Fruit fly (Drosophila melanogaster) whole organism, embryonic: ENCODE data around the gene CG6294.

Experiments
- Adf1 ChIP-seq: fragments of 200-800 bp; sonication (Bioruptor generic); IDR thresholded peaks from 2 replicates; pipeline ENCODE4 v1.3.6; 2022; ENCODE audit warnings: missing biosample characterization, missing genetic modification characterization
- Atf3 ChIP-seq: fragments of 200-800 bp; sonication (Bioruptor generic); optimal IDR thresholded peaks from 3 replicates; lab custom pipeline; 2016; ENCODE audit warnings: missing biosample characterization, missing genetic modification characterization
- CG10267 ChIP-seq: fragments of 200-800 bp; sonication (Bioruptor generic); optimal IDR thresholded peaks from 2 replicates; lab custom pipeline; 2018; ENCODE audit warnings: missing biosample characterization, mild to moderate bottlenecking, missing genetic modification characterization, moderate library complexity
- CG10543 ChIP-seq: fragments of 200-800 bp; sonication (Bioruptor generic); optimal IDR thresholded peaks from 3 replicates; lab custom pipeline; 2017; ENCODE audit warnings: missing biosample characterization, mild to moderate bottlenecking, missing genetic modification characterization, moderate library complexity
- CG13287 ChIP-seq: fragments of 200-800 bp; sonication (Bioruptor generic); IDR thresholded peaks from 2 replicates; pipeline ENCODE4 v1.3.6; 2022; ENCODE audit warnings: missing biosample characterization, missing genetic modification characterization; ENCODE audit not compliant: partially characterized antibody
- CG15073 ChIP-seq: fragments of 200-800 bp; sonication (Bioruptor generic); optimal IDR thresholded peaks from 2 replicates; lab custom pipeline; 2016; ENCODE audit warnings: missing biosample characterization, missing genetic modification characterization
- CG16815 ChIP-seq: fragments of 200-800 bp; sonication (Bioruptor generic); optimal IDR thresholded peaks from 3 replicates; lab custom pipeline; 2017; ENCODE audit warnings: missing biosample characterization, mild to moderate bottlenecking, missing genetic modification characterization
- CG2116 ChIP-seq: fragments of 200-800 bp; sonication (Bioruptor generic); optimal IDR thresholded peaks from 3 replicates; lab custom pipeline; 2018; ENCODE audit warnings: missing biosample characterization, mild to moderate bottlenecking, missing genetic modification characterization
- CG2202 ChIP-seq: fragments of 200-800 bp; sonication (Bioruptor generic); optimal IDR thresholded peaks from 2 replicates; lab custom pipeline; 2018; ENCODE audit warnings: missing biosample characterization, mild to moderate bottlenecking, missing genetic modification characterization
- CG2875 ChIP-seq: fragments of 200-800 bp; sonication (Bioruptor generic); optimal IDR thresholded peaks from 2 replicates; lab custom pipeline; 2017; ENCODE audit warnings: missing biosample characterization, mild to moderate bottlenecking, missing genetic modification characterization, missing genetic modification reagents
- CG30020 ChIP-seq: fragments of 200-800 bp; optimal IDR thresholded peaks from 2 replicates; lab custom pipeline; 2019; ENCODE audit warnings: missing biosample characterization, mild to moderate bottlenecking, missing genetic modification characterization, moderate library complexity
- CG3163 ChIP-seq: fragments of 200-800 bp; sonication (Bioruptor generic); optimal IDR thresholded peaks from 3 replicates; lab custom pipeline; 2016; ENCODE audit warnings: missing biosample characterization, missing genetic modification characterization
- CG3847 ChIP-seq: fragments of 200-800 bp; sonication (Bioruptor generic); IDR thresholded peaks from 2 replicates; pipeline ENCODE4 v1.3.6; 2022; ENCODE audit warnings: missing biosample characterization, missing genetic modification characterization
- CG43689 ChIP-seq: fragments of 200-800 bp; sonication (Bioruptor generic); IDR thresholded peaks from 2 replicates; pipeline ENCODE4 v1.3.6; 2022; ENCODE audit warnings: missing biosample characterization, missing genetic modification characterization
- CG4820 ChIP-seq: fragments of 200-800 bp; sonication (Bioruptor generic); optimal IDR thresholded peaks from 3 replicates; lab custom pipeline; 2016; ENCODE audit warnings: missing biosample characterization, missing genetic modification characterization
- CG6791 ChIP-seq: fragments of 200-800 bp; sonication (Bioruptor generic); IDR thresholded peaks from 3 replicates; pipeline ENCODE4 v1.3.6; 2022; ENCODE audit warnings: missing biosample characterization, missing genetic modification characterization; ENCODE audit not compliant: partially characterized antibody
- CG7372 ChIP-seq: fragments of 200-800 bp; sonication (Bioruptor generic); IDR thresholded peaks from 2 replicates; pipeline ENCODE4 v1.3.6; 2022; ENCODE audit warnings: missing biosample characterization, missing genetic modification characterization
- CG7556 ChIP-seq: fragments of 200-800 bp; sonication (Bioruptor generic); optimal IDR thresholded peaks from 2 replicates; lab custom pipeline; 2017; ENCODE audit warnings: missing biosample characterization, mild to moderate bottlenecking, missing genetic modification characterization
- Dad ChIP-seq: fragments of 200-800 bp; sonication (Bioruptor generic); optimal IDR thresholded peaks from 3 replicates; lab custom pipeline; 2016; ENCODE audit warnings: missing biosample characterization, missing genetic modification characterization
- Doc3 ChIP-seq: fragments of 200-800 bp; sonication (Bioruptor generic); IDR thresholded peaks from 3 replicates; pipeline ENCODE4 v1.3.6; 2022; ENCODE audit warnings: missing biosample characterization, missing genetic modification characterization; ENCODE audit not compliant: partially characterized antibody
- Ets65A ChIP-seq: fragments of 200-800 bp; sonication (Bioruptor generic); peaks from one replicate; lab custom pipeline; 2016; ENCODE audit warnings: missing biosample characterization, missing genetic modification characterization
- H2.0 ChIP-seq: fragments of 200-800 bp; sonication (Bioruptor generic); IDR thresholded peaks from 2 replicates; pipeline ENCODE4 v1.3.6; 2022; ENCODE audit warnings: missing biosample characterization, missing genetic modification characterization
- HLH4C ChIP-seq: fragments of 200-800 bp; sonication (Bioruptor generic); IDR thresholded peaks from 3 replicates; pipeline ENCODE4 v1.3.6; 2022; ENCODE audit warnings: missing biosample characterization, missing genetic modification characterization; ENCODE audit not compliant: partially characterized antibody
- MBD-R2 ChIP-seq: fragments of 200-800 bp; sonication (Bioruptor generic); IDR thresholded peaks from 2 replicates; pipeline ENCODE4 v1.3.6; 2022; ENCODE audit warnings: missing biosample characterization, missing genetic modification characterization
- MESR4 ChIP-seq: fragments of 200-800 bp; sonication (Bioruptor generic); optimal IDR thresholded peaks from 2 replicates; lab custom pipeline; 2018; ENCODE audit warnings: missing biosample characterization, mild to moderate bottlenecking, missing genetic modification characterization, moderate library complexity
- Nf-YC ChIP-seq: fragments of 200-800 bp; optimal IDR thresholded peaks from 3 replicates; lab custom pipeline; 2019; ENCODE audit warnings: missing biosample characterization, mild to moderate bottlenecking, missing genetic modification characterization, moderate library complexity
- Sry-δ ChIP-seq: fragments of 200-800 bp; sonication (Bioruptor generic); optimal IDR thresholded peaks from 2 replicates; lab custom pipeline; 2016; ENCODE audit warnings: missing biosample characterization, missing genetic modification characterization
- Ssrp ChIP-seq: fragments of 200-800 bp; sonication (Bioruptor generic); optimal IDR thresholded peaks from 2 replicates; lab custom pipeline; 2018; ENCODE audit warnings: missing biosample characterization, mild to moderate bottlenecking, missing genetic modification characterization, moderate library complexity
- Usf ChIP-seq: fragments of 200-800 bp; sonication (Bioruptor generic); optimal IDR thresholded peaks from 2 replicates; lab custom pipeline; 2017; ENCODE audit warnings: missing genotype, missing biosample characterization, missing genetic modification characterization
- amos ChIP-seq: fragments of 200-800 bp; sonication (Bioruptor generic); IDR thresholded peaks from 2 replicates; pipeline ENCODE4 v1.3.6; 2022; ENCODE audit warnings: missing biosample characterization, missing genetic modification characterization; ENCODE audit not compliant: partially characterized antibody
- ara ChIP-seq: fragments of 200-800 bp; sonication (Bioruptor generic); IDR thresholded peaks from 2 replicates; pipeline ENCODE4 v1.3.6; 2022; ENCODE audit warnings: missing biosample characterization, missing genetic modification characterization
- bbx ChIP-seq: fragments of 200-800 bp; sonication (Bioruptor generic); IDR thresholded peaks from 2 replicates; pipeline ENCODE4 v1.3.6; 2022; ENCODE audit warnings: missing biosample characterization, missing genetic modification characterization; ENCODE audit not compliant: partially characterized antibody
- croc ChIP-seq: fragments of 200-800 bp; sonication (Bioruptor generic); conservative IDR thresholded peaks from 3 replicates; pipeline ENCODE4 v1.3.6; 2022; ENCODE audit warnings: missing biosample characterization, missing genetic modification characterization
- fru ChIP-seq: fragments of >200 bp; optimal IDR thresholded peaks from 2 replicates; lab custom pipeline; 2017
- kah ChIP-seq: fragments of 200-800 bp; sonication (Bioruptor generic); optimal IDR thresholded peaks from 2 replicates; lab custom pipeline; 2018; ENCODE audit warnings: missing biosample characterization, mild to moderate bottlenecking, missing genetic modification characterization
- knrl ChIP-seq: fragments of 200-800 bp; sonication (Bioruptor generic); IDR thresholded peaks from 3 replicates; pipeline ENCODE4 v1.3.6; 2022; ENCODE audit warnings: missing biosample characterization, missing genetic modification characterization; ENCODE audit not compliant: partially characterized antibody
- lab ChIP-seq: fragments of 200-800 bp; sonication (Bioruptor generic); optimal IDR thresholded peaks from 3 replicates; lab custom pipeline; 2017; ENCODE audit warnings: missing biosample characterization, missing genetic modification characterization, mild to moderate bottlenecking, moderate library complexity, missing genetic modification reagents
- mirr ChIP-seq: fragments of 200-800 bp; sonication (Bioruptor generic); optimal IDR thresholded peaks from 3 replicates; lab custom pipeline; 2018; ENCODE audit warnings: missing biosample characterization, mild to moderate bottlenecking, missing genetic modification characterization
- mld ChIP-seq: fragments of 200-800 bp; sonication (Bioruptor generic); IDR thresholded peaks from 3 replicates; pipeline ENCODE4 v1.3.6; 2022; ENCODE audit warnings: missing biosample characterization, missing genetic modification characterization; ENCODE audit not compliant: partially characterized antibody
- nerfin-2 ChIP-seq: fragments of 200-800 bp; sonication (Bioruptor generic); IDR thresholded peaks from 2 replicates; pipeline ENCODE4 v1.3.6; 2022; ENCODE audit warnings: missing biosample characterization, missing genetic modification characterization; ENCODE audit not compliant: partially characterized antibody
- repo ChIP-seq: fragments of 200-800 bp; sonication (Bioruptor generic); optimal IDR thresholded peaks from 2 replicates; lab custom pipeline; 2016; ENCODE audit warnings: missing biosample characterization, missing genetic modification characterization
- sc ChIP-seq, 3 experiments: fragments of >200 bp in 2 of 3; fragments of 200-800 bp in 1 of 3; sonication (Bioruptor generic) in 1 of 3; optimal IDR thresholded peaks; 2 replicates in 2 of 3; 3 replicates in 1 of 3; lab custom pipeline; 2017; ENCODE audit warnings: mild to moderate bottlenecking in 1 of 3, missing biosample characterization in 1 of 3, missing genetic modification characterization in 1 of 3, missing genetic modification reagents in 1 of 3
- sisA ChIP-seq: fragments of 200-800 bp; sonication (Bioruptor generic); IDR thresholded peaks from 2 replicates; pipeline ENCODE4 v1.3.6; 2022; ENCODE audit warnings: missing biosample characterization, missing genetic modification characterization
- sna ChIP-seq: fragments of 200-800 bp; sonication (Bioruptor generic); IDR thresholded peaks from 2 replicates; pipeline ENCODE4 v1.3.6; 2022; ENCODE audit warnings: missing biosample characterization, missing genetic modification characterization; ENCODE audit not compliant: partially characterized antibody
- stc ChIP-seq: fragments of 200-800 bp; sonication (Bioruptor generic); IDR thresholded peaks from 2 replicates; pipeline ENCODE4 v1.3.6; 2022; ENCODE audit warnings: missing biosample characterization, missing genetic modification characterization
- trem ChIP-seq: fragments of 200-800 bp; optimal IDR thresholded peaks from 3 replicates; lab custom pipeline; 2019; ENCODE audit warnings: missing biosample characterization, mild to moderate bottlenecking, missing genetic modification characterization, moderate library complexity
- unc-4 ChIP-seq: fragments of 200-800 bp; sonication (Bioruptor generic); IDR thresholded peaks from 2 replicates; pipeline ENCODE4 v1.3.6; 2022; ENCODE audit warnings: missing biosample characterization, missing genetic modification characterization; ENCODE audit not compliant: partially characterized antibody
- vvl ChIP-seq: fragments of 200-800 bp; sonication (Bioruptor generic); IDR thresholded peaks from 2 replicates; pipeline ENCODE4 v1.3.6; 2022; ENCODE audit warnings: missing biosample characterization, missing genetic modification characterization
- yki ChIP-seq: fragments of >200 bp; optimal IDR thresholded peaks from 3 replicates; lab custom pipeline; 2018
- zen2 ChIP-seq: fragments of 200-800 bp; sonication (Bioruptor generic); IDR thresholded peaks from 3 replicates; pipeline ENCODE4 v1.3.6; 2022; ENCODE audit warnings: missing biosample characterization, missing genetic modification characterization; ENCODE audit not compliant: partially characterized antibody

Gene CG6294

DNA sequence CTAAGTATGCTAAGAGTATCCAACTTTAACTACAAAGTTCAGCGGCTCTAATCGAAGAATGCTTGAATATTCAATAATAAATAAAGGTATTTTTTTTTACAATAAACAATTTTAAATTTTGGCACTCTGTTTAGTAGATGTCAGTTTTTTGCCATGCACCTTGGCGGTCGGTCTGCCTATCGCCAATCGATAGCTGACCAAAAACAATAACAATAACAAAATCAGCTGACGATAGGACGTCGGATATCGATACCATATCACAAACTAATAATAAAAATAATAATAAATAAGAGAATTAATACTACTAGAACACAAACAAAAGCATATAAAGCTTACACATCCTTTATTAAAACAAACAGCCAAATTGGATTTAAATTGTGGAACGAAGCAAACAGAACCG is 24.2 kb downstream of the CG6294 start, which contains the start of gene Gmap (continued):
- TF ChIP-seq CG4820 (GFP tag; lab: Kevin White, UChicago) (no peak), Adf1 (GFP tag; lab: Robert Waterston, UW) (0 out of 2 replicates have a peak, but pooled peaks have one; percentile 8), CG16815 (GFP tag; lab: Kevin White, UChicago) (no peak), mld (GFP tag; lab: Robert Waterston, UW) (peak; percentile 88), CG10543 (GFP tag; lab: Kevin White, UChicago) (no peak), CG43689 (no peak), knrl (GFP tag; lab: Robert Waterston, UW) (peak; percentile 64), CG30020 (tag; lab: Kevin White, UChicago) (no peak), Sry-δ (peak; percentile 29), trem (tag; lab: Kevin White, UChicago) (peak; percentile 17), CG7556 (GFP tag; lab: Kevin White, UChicago) (no peak), CG6791 (peak; percentile 93), MBD-R2 (GFP tag; lab: Robert Waterston, UW) (peak; percentile 71), zen2 (GFP tag; lab: Robert Waterston, UW) (peak; percentile 78), MESR4 (GFP tag; lab: Kevin White, UChicago) (peak; percentile 4), fru (lab: Kevin White, UChicago) (no peak), H2.0 (GFP tag; lab: Robert Waterston, UW) (no peak), croc (GFP tag; lab: Robert Waterston, UW) (no peak), Ets65A (GFP tag; lab: Kevin White, UChicago) (no peak), sc (optimal IDR thresholded peaks at IDR 0.05; lab: Kevin White, UChicago) (no peak), sc (GFP tag; optimal IDR thresholded peaks at IDR 0.05; lab: Kevin White, UChicago) (no peak), CG3163 (GFP tag; lab: Kevin White, UChicago) (no peak), CG2875 (GFP tag; lab: Kevin White, UChicago) (no peak), unc-4 (peak; percentile 71), lab (GFP tag; lab: Kevin White, UChicago) (no peak), CG3847 (GFP tag; lab: Robert Waterston, UW) (no peak), CG2116 (GFP tag; lab: Kevin White, UChicago) (peak; percentile 75), sisA (no peak), CG13287 (GFP tag; lab: Robert Waterston, UW) (peak; percentile 81), vvl (GFP tag; lab: Robert Waterston, UW) (no peak), Atf3 (GFP tag; lab: Kevin White, UChicago) (no peak), bbx (GFP tag; lab: Robert Waterston, UW) (peak; percentile 91), mirr (GFP tag; lab: Kevin White, UChicago) (no peak), CG7372 (GFP tag; lab: Robert Waterston, UW) (no peak), CG2202 (no peak), Ssrp (tag; lab: Kevin White, UChicago) (no peak), kah (GFP tag; lab: Kevin White, UChicago) (no peak), Nf-YC (peak; percentile 20), nerfin-2 (GFP tag; lab: Robert Waterston, UW) (peak; percentile 96), ara (GFP tag; lab: Robert Waterston, UW) (no peak), Doc3 (GFP tag; lab: Robert Waterston, UW) (peak; percentile 57; the same call in 2 of the 3 replicates), amos (GFP tag; lab: Robert Waterston, UW) (peak; percentile 78; the same call in 1 of the 2 replicates), stc (GFP tag; lab: Robert Waterston, UW) (no peak), yki (no peak), Dad (GFP tag; lab: Kevin White, UChicago) (no peak), repo (GFP tag; lab: Kevin White, UChicago) (no peak), CG15073 (no peak), sna (GFP tag; lab: Robert Waterston, UW) (peak; percentile 80), CG10267 (tag; lab: Kevin White, UChicago) (peak; percentile 10), Usf (no peak), HLH4C (GFP tag; lab: Robert Waterston, UW) (peak; percentile 96)
